Comparison of ENCODE assay signal across 5 worm cellular contexts in the genomic region with DNA sequence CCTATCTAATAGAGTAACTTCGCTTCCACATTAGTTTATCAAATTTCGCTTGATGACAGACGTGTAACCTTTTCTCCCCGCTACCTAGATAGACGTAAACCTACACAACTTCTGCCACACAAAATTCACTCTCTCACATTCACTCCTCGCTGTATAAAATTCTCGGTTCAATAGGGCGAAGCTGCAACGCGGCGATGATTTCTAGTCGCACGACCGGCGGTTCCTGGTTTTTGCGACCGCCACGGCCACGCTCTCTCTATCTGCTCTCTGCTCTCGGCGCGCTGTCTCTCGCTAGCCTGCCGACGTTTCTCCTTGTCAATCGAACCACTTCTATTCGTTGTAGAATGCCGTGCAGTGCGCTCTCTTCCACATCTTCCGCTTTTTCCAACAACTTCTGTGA.
TF ChIP-seq lines count a peak whose summit lies in the region.

No protein-coding gene starts in this region.

TF ChIP-seq in whole organism, L1 larva, 84 proteins besides CTCF, POLR2A, EP300 and RAD21 (continues in another document):
- TF ChIP-seq efl-1 (optimal IDR thresholded peaks at IDR 0.05; lab: Kevin White, UChicago) (peak; percentile 82 to 87), efl-1 (GFP tag; optimal IDR thresholded peaks at IDR 0.05 in 1 of 2; lab: Kevin White, UChicago) (peak; percentile 77 to 97), unc-30 (tag; optimal IDR thresholded peaks at IDR 0.05; lab: Kevin White, UChicago) (no peak), ama-1 (optimal IDR thresholded peaks at IDR 0.05; lab: Kevin White, UChicago) (no peak), lin-13 (GFP tag; optimal IDR thresholded peaks at IDR 0.05; lab: Kevin White, UChicago) (peak; percentile 63), ets-5 (GFP tag; IDR thresholded peaks at IDR 0.05; lab: Robert Waterston, UW) (no peak), pax-3 (tag; optimal IDR thresholded peaks at IDR 0.05; lab: Kevin White, UChicago) (peak; percentile 85), nhr-77 (tag; optimal IDR thresholded peaks at IDR 0.05; lab: Kevin White, UChicago) (peak; percentile 86), hlh-17 (GFP tag; optimal IDR thresholded peaks at IDR 0.05; lab: Kevin White, UChicago; ENCODE audit: borderline replicate concordance) (no peak), aha-1 (tag; optimal IDR thresholded peaks at IDR 0.05; lab: Kevin White, UChicago) (no peak), ceh-88 (GFP tag; IDR thresholded peaks at IDR 0.05; lab: Robert Waterston, UW) (no peak), C04F5.9 (tag; optimal IDR thresholded peaks at IDR 0.05; lab: Kevin White, UChicago) (no peak), alr-1 (tag; optimal IDR thresholded peaks at IDR 0.05; lab: Kevin White, UChicago; ENCODE audit: borderline replicate concordance) (no peak), vab-15 (tag; optimal IDR thresholded peaks at IDR 0.05; lab: Kevin White, UChicago) (no peak), unc-130 (tag; optimal IDR thresholded peaks at IDR 0.05; lab: Kevin White, UChicago) (peak; percentile 51), lin-14 (GFP tag; optimal IDR thresholded peaks at IDR 0.05; lab: Kevin White, UChicago) (peak; percentile 96), fos-1 (tag; optimal IDR thresholded peaks at IDR 0.05; lab: Kevin White, UChicago) (peak; percentile 25)

TF ChIP-seq in whole organism, L3 larva, 47 proteins besides CTCF, POLR2A, EP300 and RAD21 (continues in another document):
- TF ChIP-seq egl-27 (tag; optimal IDR thresholded peaks at IDR 0.05; lab: Kevin White, UChicago) = no peak
- peak; percentile 82 for TF ChIP-seq elt-2 (tag; optimal IDR thresholded peaks at IDR 0.05; lab: Kevin White, UChicago)
- TF ChIP-seq hmg-11 (tag; optimal IDR thresholded peaks at IDR 0.05; lab: Kevin White, UChicago) = peak; percentile 92
- peak; percentile 46 for TF ChIP-seq nhr-43 (tag; optimal IDR thresholded peaks at IDR 0.05; lab: Kevin White, UChicago; ENCODE audit: poor library complexity, severe bottlenecking)
- no peak for TF ChIP-seq mdl-1 (tag; optimal IDR thresholded peaks at IDR 0.05; lab: Kevin White, UChicago)
- no peak for TF ChIP-seq unc-62 (GFP tag; optimal IDR thresholded peaks at IDR 0.05; lab: Kevin White, UChicago)
- TF ChIP-seq mml-1 (tag; optimal IDR thresholded peaks at IDR 0.05; lab: Kevin White, UChicago) = no peak
- no peak for TF ChIP-seq R02D3.7 (tag; optimal IDR thresholded peaks at IDR 0.05; lab: Kevin White, UChicago)
- TF ChIP-seq eor-1 (tag; optimal IDR thresholded peaks at IDR 0.05; lab: Kevin White, UChicago) = no peak
- TF ChIP-seq ama-1 (optimal IDR thresholded peaks at IDR 0.05; lab: Kevin White, UChicago) = peak; percentile 50
- no peak for TF ChIP-seq elt-1 (tag; optimal IDR thresholded peaks at IDR 0.05; lab: Kevin White, UChicago)
- TF ChIP-seq nhr-77 (tag; optimal IDR thresholded peaks at IDR 0.05; lab: Kevin White, UChicago) = no peak
- TF ChIP-seq ceh-16 (tag; optimal IDR thresholded peaks at IDR 0.05; lab: Kevin White, UChicago) = peak; percentile 25
- TF ChIP-seq pha-4 (tag; optimal IDR thresholded peaks at IDR 0.05; lab: Kevin White, UChicago) = peak; percentile 68
- TF ChIP-seq ceh-28 (tag; optimal IDR thresholded peaks at IDR 0.05; lab: Kevin White, UChicago) = no peak
- TF ChIP-seq nhr-25 (tag; optimal IDR thresholded peaks at IDR 0.05; lab: Kevin White, UChicago) = peak; percentile 86
- TF ChIP-seq nhr-76 (tag; optimal IDR thresholded peaks at IDR 0.05; lab: Kevin White, UChicago) = no peak
- no peak for TF ChIP-seq nhr-28 (tag; optimal IDR thresholded peaks at IDR 0.05; lab: Kevin White, UChicago)

TF ChIP-seq in whole organism, early embryonic, 17 proteins besides CTCF, POLR2A, EP300 and RAD21:
- no peak for TF ChIP-seq aly-1 (tag; optimal IDR thresholded peaks at IDR 0.05; lab: Kevin White, UChicago)
- TF ChIP-seq tra-4 (tag; optimal IDR thresholded peaks at IDR 0.05; lab: Kevin White, UChicago) = no peak
- TF ChIP-seq sea-1 (GFP tag; conservative IDR thresholded peaks at IDR 0.05; lab: Robert Waterston, UW) = 0 out of 2 replicates have a peak, but pooled peaks have one; percentile 21
- TF ChIP-seq hmg-4 (GFP tag; optimal IDR thresholded peaks at IDR 0.05; lab: Kevin White, UChicago) = peak; percentile 34
- TF ChIP-seq F13C5.2 (tag; optimal IDR thresholded peaks at IDR 0.05; lab: Kevin White, UChicago) = peak; percentile 7

TF ChIP-seq in whole organism, midembryonic, 9 proteins besides CTCF, POLR2A, EP300 and RAD21:
- TF ChIP-seq flt-1 (GFP tag; IDR thresholded peaks at IDR 0.05; lab: Robert Waterston, UW) (peak; percentile 35; the same call in 1 of the 2 replicates), ztf-23 (GFP tag; IDR thresholded peaks at IDR 0.05; lab: Robert Waterston, UW) (no peak)

TF ChIP-seq in whole organism, young adult, 124 proteins besides CTCF, POLR2A, EP300 and RAD21 (continues in another document):
- TF ChIP-seq fkh-3 (tag; optimal IDR thresholded peaks at IDR 0.05; lab: Kevin White, UChicago) = no peak
- TF ChIP-seq hlh-12 (tag; optimal IDR thresholded peaks at IDR 0.05; lab: Kevin White, UChicago) = no peak
- TF ChIP-seq sdz-38 (tag; optimal IDR thresholded peaks at IDR 0.05; lab: Kevin White, UChicago) = no peak
- TF ChIP-seq egl-44 (GFP tag; IDR thresholded peaks at IDR 0.05; lab: Robert Waterston, UW) = peak; percentile 65
- TF ChIP-seq snpc-4 (GFP tag; optimal IDR thresholded peaks at IDR 0.05; lab: Kevin White, UChicago) = no peak
- peak; percentile 27 to 70 (median 58) for TF ChIP-seq snpc-4 (tag; optimal IDR thresholded peaks at IDR 0.05; lab: Kevin White, UChicago)
- no peak for TF ChIP-seq lsy-27 (tag; optimal IDR thresholded peaks at IDR 0.05; lab: Kevin White, UChicago; ENCODE audit: borderline replicate concordance, insufficient read depth)
- peak; percentile 70 for TF ChIP-seq ceh-100 (GFP tag; IDR thresholded peaks at IDR 0.05; lab: Robert Waterston, UW)
- TF ChIP-seq sea-2 (GFP tag; IDR thresholded peaks at IDR 0.05; lab: Robert Waterston, UW) = no peak
- no peak for TF ChIP-seq mxl-1 (tag; optimal IDR thresholded peaks at IDR 0.05; lab: Kevin White, UChicago)
- peak; percentile 75 to 87 for TF ChIP-seq let-607 (tag; optimal IDR thresholded peaks at IDR 0.05; lab: Kevin White, UChicago)
- TF ChIP-seq F33H1.4 (GFP tag; IDR thresholded peaks at IDR 0.05; lab: Robert Waterston, UW) = no peak
- 0 out of 2 replicates have a peak, but pooled peaks have one; percentile 41 for TF ChIP-seq C17E4.6 (GFP tag; IDR thresholded peaks at IDR 0.05; lab: Robert Waterston, UW)
- TF ChIP-seq akir-1 (GFP tag; optimal IDR thresholded peaks at IDR 0.05; lab: Kevin White, UChicago) = peak; percentile 18
- TF ChIP-seq unc-130 (GFP tag; optimal IDR thresholded peaks at IDR 0.05; lab: Kevin White, UChicago) = no peak
- no peak for TF ChIP-seq snpc-1.3 (tag; optimal IDR thresholded peaks at IDR 0.05; lab: Kevin White, UChicago; ENCODE audit: insufficient read depth)
- TF ChIP-seq Y67H2A.10 (GFP tag; conservative IDR thresholded peaks at IDR 0.05; lab: Robert Waterston, UW) = peak; percentile 85
- TF ChIP-seq F23B12.7 (tag; optimal IDR thresholded peaks at IDR 0.05; lab: Kevin White, UChicago; ENCODE audit: insufficient read depth) = no peak
- no peak for TF ChIP-seq Y56A3A.18 (GFP tag; IDR thresholded peaks at IDR 0.05; lab: Robert Waterston, UW)
- TF ChIP-seq aptf-3 (GFP tag; IDR thresholded peaks at IDR 0.05; lab: Robert Waterston, UW) = no peak
- TF ChIP-seq somi-1 (GFP tag; optimal IDR thresholded peaks at IDR 0.05; lab: Kevin White, UChicago) = no peak
- TF ChIP-seq cebp-2 (GFP tag; IDR thresholded peaks at IDR 0.05; lab: Robert Waterston, UW) = no peak
- no peak for TF ChIP-seq lag-1 (GFP tag; IDR thresholded peaks at IDR 0.05; lab: Robert Waterston, UW)
- no peak for TF ChIP-seq rec-8 (tag; optimal IDR thresholded peaks at IDR 0.05; lab: Kevin White, UChicago)
- TF ChIP-seq zfh-2 (GFP tag; conservative IDR thresholded peaks at IDR 0.05; lab: Robert Waterston, UW) = peak; percentile 99
- peak; percentile 46; the same call in 1 of the 2 replicates for TF ChIP-seq K11D2.4 (GFP tag; IDR thresholded peaks at IDR 0.05; lab: Robert Waterston, UW)
- peak; percentile 58 for TF ChIP-seq tbp1 (GFP tag; optimal IDR thresholded peaks at IDR 0.05; lab: Kevin White, UChicago)
- TF ChIP-seq ceh-40 (GFP tag; IDR thresholded peaks at IDR 0.05; lab: Robert Waterston, UW) = 0 out of 2 replicates have a peak, but pooled peaks have one; percentile 23
- no peak for TF ChIP-seq ama-1 (optimal IDR thresholded peaks at IDR 0.05; lab: Kevin White, UChicago)
- TF ChIP-seq ama-1 (GFP tag; optimal IDR thresholded peaks at IDR 0.05; lab: Kevin White, UChicago) = peak in 1 of 2 experiments; percentile 23
- TF ChIP-seq attf-3 (GFP tag; conservative IDR thresholded peaks at IDR 0.05; lab: Robert Waterston, UW) = 0 out of 2 replicates have a peak, but pooled peaks have one; percentile 32
- TF ChIP-seq T26A5.8 (tag; optimal IDR thresholded peaks at IDR 0.05; lab: Kevin White, UChicago) = no peak
- TF ChIP-seq ztf-22 (GFP tag; optimal IDR thresholded peaks at IDR 0.05; lab: Kevin White, UChicago) = peak; percentile 36
- no peak for TF ChIP-seq nhr-179 (tag; optimal IDR thresholded peaks at IDR 0.05; lab: Kevin White, UChicago)
- TF ChIP-seq efl-1 (GFP tag; optimal IDR thresholded peaks at IDR 0.05; lab: Kevin White, UChicago) = peak; percentile 44
- TF ChIP-seq attf-5 (GFP tag; optimal IDR thresholded peaks at IDR 0.05; lab: Kevin White, UChicago) = peak; percentile 95
- 0 out of 2 replicates have a peak, but pooled peaks have one; percentile 16 for TF ChIP-seq aptf-2 (GFP tag; conservative IDR thresholded peaks at IDR 0.05; lab: Robert Waterston, UW)
- TF ChIP-seq nfyb-1 (GFP tag; IDR thresholded peaks at IDR 0.05; lab: Robert Waterston, UW) = peak; percentile 89
- no peak for TF ChIP-seq madf-8 (GFP tag; conservative IDR thresholded peaks at IDR 0.05; lab: Robert Waterston, UW)
- TF ChIP-seq him-1 (tag; optimal IDR thresholded peaks at IDR 0.05; lab: Kevin White, UChicago) = no peak
- no peak for TF ChIP-seq athp-1 (tag; optimal IDR thresholded peaks at IDR 0.05; lab: Kevin White, UChicago)
- peak; percentile 76 for TF ChIP-seq atf-7 (tag; optimal IDR thresholded peaks at IDR 0.05; lab: Kevin White, UChicago)
- peak; percentile 39 for TF ChIP-seq B0035.1 (tag; optimal IDR thresholded peaks at IDR 0.05; lab: Kevin White, UChicago)
- no peak for TF ChIP-seq tbx-9 (tag; optimal IDR thresholded peaks at IDR 0.05; lab: Kevin White, UChicago; ENCODE audit: borderline replicate concordance)
- peak; percentile 77 for TF ChIP-seq lin-40 (tag; optimal IDR thresholded peaks at IDR 0.05; lab: Kevin White, UChicago)
- TF ChIP-seq F52B5.7 (tag; optimal IDR thresholded peaks at IDR 0.05; lab: Kevin White, UChicago) = peak; percentile 46
- no peak for TF ChIP-seq tlf-1 (GFP tag; optimal IDR thresholded peaks at IDR 0.05; lab: Kevin White, UChicago)
- no peak for TF ChIP-seq F57C9.4 (tag; optimal IDR thresholded peaks at IDR 0.05; lab: Kevin White, UChicago)
